Worm (Caenorhabditis elegans) whole organism, L4 larva: ENCODE results near the gene T12A2.3.
A peak's percentile ranks its signal among the peaks of the same experiment; 100 is the strongest.

Experiments used
- D1046.2 ChIP-seq: fragments of 200-800 bp; sonication (Bioruptor generic); IDR thresholded peaks from 2 replicates; pipeline ENCODE4 v1.3.6; 2022; ENCODE audit warnings: missing genetic modification characterization, missing compliant biosample characterization
- F26F4.8 ChIP-seq: fragments of 200-800 bp; sonication (Bioruptor generic); conservative IDR thresholded peaks from 2 replicates; pipeline ENCODE4 v1.3.6; 2022; ENCODE audit warnings: missing genetic modification characterization, missing compliant biosample characterization
- F49E8.2 ChIP-seq: sonication (generic microtip); optimal IDR thresholded peaks from 2 replicates; lab custom pipeline; 2016; ENCODE audit warnings: missing compliant biosample characterization, mild to moderate bottlenecking, missing genetic modification characterization, borderline replicate concordance
- T20F7.1 ChIP-seq: fragments of 200-800 bp; sonication (Bioruptor generic); optimal IDR thresholded peaks from 2 replicates; lab custom pipeline; 2018; ENCODE audit warnings: mild to moderate bottlenecking, missing genetic modification characterization, missing compliant biosample characterization
- Y5F2A.4 ChIP-seq: fragments of 200-800 bp; sonication (Bioruptor generic); optimal IDR thresholded peaks from 2 replicates; lab custom pipeline; 2018; ENCODE audit warnings: mild to moderate bottlenecking, missing genetic modification characterization, missing compliant biosample characterization
- ZK337.2 ChIP-seq: fragments of 200-800 bp; sonication (Bioruptor generic); IDR thresholded peaks from 2 replicates; pipeline ENCODE4 v1.3.6; 2022; ENCODE audit warnings: missing genetic modification reagents, missing genetic modification characterization, missing compliant biosample characterization
- aha-1 ChIP-seq: fragments of 150-350 bp; peaks from one replicate; lab custom pipeline; 2014; ENCODE audit warnings: missing biosample characterization, missing genetic modification characterization
- ama-1 ChIP-seq: fragments of 150-350 bp; optimal IDR thresholded peaks from 2 replicates; lab custom pipeline; 2014; ENCODE audit warnings: inconsistent platforms, mixed read lengths
- arid-1 ChIP-seq: fragments of 200-800 bp; sonication (Bioruptor generic); conservative IDR thresholded peaks from 2 replicates; pipeline ENCODE4 v1.3.6; 2022; ENCODE audit warnings: missing genetic modification reagents, missing genetic modification characterization, missing compliant biosample characterization
- attf-4 ChIP-seq: sonication (generic microtip); optimal IDR thresholded peaks from 3 replicates; lab custom pipeline; 2017; ENCODE audit warnings: missing biosample characterization, missing genetic modification characterization
- ceh-28 ChIP-seq: fragments of 150-350 bp; optimal IDR thresholded peaks from 2 replicates; lab custom pipeline; 2014; ENCODE audit warnings: missing biosample characterization, missing genetic modification reagents, missing genetic modification characterization
- ceh-62 ChIP-seq: sonication (generic microtip); optimal IDR thresholded peaks from 2 replicates; lab custom pipeline; 2017; ENCODE audit warnings: missing biosample characterization, missing genetic modification characterization
- ceh-82 ChIP-seq: sonication (generic microtip); optimal IDR thresholded peaks from 2 replicates; lab custom pipeline; 2017; ENCODE audit warnings: missing biosample characterization, missing genetic modification characterization
- ces-1 ChIP-seq: fragments of 150-350 bp; sonication (generic microtip); optimal IDR thresholded peaks from 4 replicates; lab custom pipeline; 2014; ENCODE audit warnings: missing biosample characterization, missing genetic modification reagents, missing genetic modification characterization
- ctbp-1 ChIP-seq: fragments of 200-800 bp; sonication (Bioruptor generic); IDR thresholded peaks from 2 replicates; pipeline ENCODE4 v1.3.6; 2022; ENCODE audit warnings: missing genetic modification reagents, missing genetic modification characterization, missing compliant biosample characterization
- dmd-6 ChIP-seq: fragments of 200-800 bp; sonication (Bioruptor generic); IDR thresholded peaks from 2 replicates; pipeline ENCODE4 v1.3.6; 2022; ENCODE audit warnings: missing genetic modification reagents, missing genetic modification characterization, missing compliant biosample characterization
- dmd-9 ChIP-seq: fragments of 200-800 bp; sonication (Bioruptor generic); IDR thresholded peaks from 2 replicates; pipeline ENCODE4 v1.3.6; 2022; ENCODE audit warnings: missing genetic modification reagents, missing genetic modification characterization, missing compliant biosample characterization
- dpl-1 ChIP-seq: fragments of 150-350 bp; optimal IDR thresholded peaks from 2 replicates; lab custom pipeline; 2014; ENCODE audit warnings: missing biosample characterization, missing genetic modification reagents, missing genetic modification characterization
- duxl-1 ChIP-seq: sonication (generic microtip); optimal IDR thresholded peaks from 2 replicates; lab custom pipeline; 2016; ENCODE audit warnings: mild to moderate bottlenecking, missing genetic modification characterization, moderate library complexity, missing compliant biosample characterization; ENCODE audit not compliant: poor library complexity
- egl-27 ChIP-seq: sonication (generic microtip); optimal IDR thresholded peaks from 3 replicates; lab custom pipeline; 2017; ENCODE audit warnings: missing biosample characterization, missing genetic modification reagents, missing genetic modification characterization
- fkh-10 ChIP-seq: fragments of 150-350 bp; optimal IDR thresholded peaks from 2 replicates; lab custom pipeline; 2014; ENCODE audit warnings: missing biosample characterization, missing genetic modification reagents, missing genetic modification characterization
- gei-8 ChIP-seq: fragments of 200-800 bp; sonication (Bioruptor generic); optimal IDR thresholded peaks from 2 replicates; lab custom pipeline; 2018; ENCODE audit warnings: mild to moderate bottlenecking, missing genetic modification characterization, missing compliant biosample characterization
- hlh-11 ChIP-seq: fragments of 200-800 bp; sonication (Bioruptor generic); optimal IDR thresholded peaks from 2 replicates; lab custom pipeline; 2018; ENCODE audit warnings: mild to moderate bottlenecking, missing genetic modification characterization, missing compliant biosample characterization
- hlh-30 ChIP-seq: sonication (generic microtip); optimal IDR thresholded peaks from 2 replicates; lab custom pipeline; 2017; ENCODE audit warnings: antibody characterized with exemption, mild to moderate bottlenecking, missing genetic modification characterization, missing compliant biosample characterization; ENCODE audit not compliant: insufficient read depth
- hmg-1.1 ChIP-seq: fragments of 200-800 bp; sonication (Bioruptor generic); IDR thresholded peaks from 2 replicates; pipeline ENCODE4 v1.3.6; 2022; ENCODE audit warnings: missing genetic modification reagents, missing genetic modification characterization, missing compliant biosample characterization
- lim-7 ChIP-seq: fragments of 200-800 bp; sonication (Bioruptor generic); IDR thresholded peaks from 2 replicates; pipeline ENCODE4 v1.3.6; 2022; ENCODE audit warnings: missing genetic modification characterization, missing compliant biosample characterization
- lin-1 ChIP-seq: fragments of 200-800 bp; sonication (Bioruptor generic); IDR thresholded peaks from 2 replicates; pipeline ENCODE4 v1.3.6; 2022; ENCODE audit warnings: missing genetic modification reagents, missing genetic modification characterization, missing compliant biosample characterization
- lin-15B ChIP-seq: fragments of 150-350 bp; sonication (generic microtip); optimal IDR thresholded peaks from 3 replicates; lab custom pipeline; 2014; ENCODE audit warnings: missing biosample characterization, missing genetic modification characterization
- lin-39 ChIP-seq: fragments of 150-350 bp; optimal IDR thresholded peaks from 2 replicates; lab custom pipeline; 2014; ENCODE audit warnings: missing biosample characterization, missing genetic modification reagents, missing genetic modification characterization
- lir-3 ChIP-seq: sonication (generic microtip); optimal IDR thresholded peaks from 2 replicates; lab custom pipeline; 2016; ENCODE audit warnings: mild to moderate bottlenecking, missing genetic modification characterization, missing compliant biosample characterization
- madf-9 ChIP-seq: fragments of 200-800 bp; sonication (Bioruptor generic); conservative IDR thresholded peaks from 2 replicates; pipeline ENCODE4 v1.3.6; 2022; ENCODE audit warnings: missing genetic modification reagents, missing genetic modification characterization, missing compliant biosample characterization
- mdt-29 ChIP-seq: fragments of 200-800 bp; sonication (Bioruptor generic); IDR thresholded peaks from 2 replicates; pipeline ENCODE4 v1.3.6; 2022; ENCODE audit warnings: missing genetic modification reagents, missing genetic modification characterization, missing compliant biosample characterization
- mes-2 ChIP-seq: sonication (generic microtip); optimal IDR thresholded peaks from 2 replicates; lab custom pipeline; 2016; ENCODE audit warnings: missing genotype, mild to moderate bottlenecking, missing genetic modification characterization, missing compliant biosample characterization; ENCODE audit not compliant: poor library complexity, severe bottlenecking
- mxl-2 ChIP-seq: fragments of 200-800 bp; sonication (Bioruptor generic); conservative IDR thresholded peaks from 2 replicates; pipeline ENCODE4 v1.3.6; 2022; ENCODE audit warnings: missing genetic modification reagents, missing genetic modification characterization, missing compliant biosample characterization
- nhr-102 ChIP-seq: sonication (generic microtip); optimal IDR thresholded peaks from 2 replicates; lab custom pipeline; 2016; ENCODE audit warnings: mild to moderate bottlenecking, missing genetic modification characterization, moderate library complexity, missing compliant biosample characterization
- nhr-11 ChIP-seq: fragments of 150-350 bp; optimal IDR thresholded peaks from 2 replicates; lab custom pipeline; 2014; ENCODE audit warnings: missing biosample characterization, missing genetic modification characterization
- nhr-111 ChIP-seq: fragments of 200-800 bp; sonication (Bioruptor generic); optimal IDR thresholded peaks from 2 replicates; lab custom pipeline; 2018; ENCODE audit warnings: mild to moderate bottlenecking, missing genetic modification characterization, missing compliant biosample characterization
- nhr-42 ChIP-seq: fragments of 200-800 bp; sonication (Bioruptor generic); IDR thresholded peaks from 2 replicates; pipeline ENCODE4 v1.3.6; 2022; ENCODE audit warnings: missing genetic modification characterization, missing compliant biosample characterization
- pha-4 ChIP-seq, 2 experiments: fragments of 150-350 bp in 1 of 2; fragments of 200-800 bp in 1 of 2; sonication (Bioruptor generic) in 1 of 2; IDR thresholded peaks in 1 of 2; optimal IDR thresholded peaks in 1 of 2; 2 replicates each; pipeline versions ENCODE4 v1.3.6 to Lab custom; 2014 to 2022; ENCODE audit warnings: missing genetic modification characterization in 2 of 2, missing genetic modification reagents in 2 of 2, missing biosample characterization in 1 of 2, missing compliant biosample characterization in 1 of 2
- php-3 ChIP-seq: fragments of 200-800 bp; sonication (Bioruptor generic); IDR thresholded peaks from 2 replicates; pipeline ENCODE4 v1.3.6; 2022; ENCODE audit warnings: missing genetic modification reagents, missing genetic modification characterization, missing compliant biosample characterization
- set-16 ChIP-seq: fragments of 200-800 bp; sonication (Bioruptor generic); IDR thresholded peaks from 2 replicates; pipeline ENCODE4 v1.3.6; 2022; ENCODE audit warnings: missing genetic modification reagents, missing genetic modification characterization, missing compliant biosample characterization
- spr-1 ChIP-seq: sonication (generic microtip); optimal IDR thresholded peaks from 2 replicates; lab custom pipeline; 2016; ENCODE audit warnings: mild to moderate bottlenecking, missing genetic modification characterization, missing compliant biosample characterization
- tag-97 ChIP-seq: fragments of 200-800 bp; sonication (Bioruptor generic); IDR thresholded peaks from 2 replicates; pipeline ENCODE4 v1.3.6; 2022; ENCODE audit warnings: missing genetic modification characterization, missing compliant biosample characterization
- tra-1 ChIP-seq: fragments of 200-800 bp; sonication (Bioruptor generic); IDR thresholded peaks from 2 replicates; pipeline ENCODE4 v1.3.6; 2022; ENCODE audit warnings: missing genetic modification reagents, missing genetic modification characterization, missing compliant biosample characterization
- unc-130 ChIP-seq: sonication (generic microtip); optimal IDR thresholded peaks from 2 replicates; lab custom pipeline; 2016; ENCODE audit warnings: missing genetic modification reagents, missing genetic modification characterization, missing compliant biosample characterization
- unc-62 ChIP-seq, 3 experiments: fragments of 150-350 bp in 1 of 3; sonication (generic microtip); optimal IDR thresholded peaks in 2 of 3; peaks in 1 of 3; 1 replicate in 1 of 3; 2 replicates in 2 of 3; lab custom pipeline; 2014 to 2017; ENCODE audit warnings: missing biosample characterization in 3 of 3, missing genetic modification characterization in 3 of 3, missing genetic modification reagents in 3 of 3, missing genotype in 1 of 3
- vab-7 ChIP-seq: fragments of 200-800 bp; sonication (Bioruptor generic); IDR thresholded peaks from 2 replicates; pipeline ENCODE4 v1.3.6; 2022; ENCODE audit warnings: missing genetic modification reagents, missing genetic modification characterization, missing compliant biosample characterization
- zfp-3 ChIP-seq: fragments of 200-800 bp; sonication (Bioruptor generic); conservative IDR thresholded peaks from 2 replicates; pipeline ENCODE4 v1.3.6; 2022; ENCODE audit warnings: missing genetic modification reagents, missing genetic modification characterization, missing compliant biosample characterization
- zip-11 ChIP-seq: fragments of 200-800 bp; sonication (Bioruptor generic); IDR thresholded peaks from 2 replicates; pipeline ENCODE4 v1.3.6; 2022; ENCODE audit warnings: missing genetic modification characterization, missing compliant biosample characterization
- zip-2 ChIP-seq: fragments of 150-350 bp; optimal IDR thresholded peaks from 2 replicates; lab custom pipeline; 2014; ENCODE audit warnings: missing biosample characterization, missing genetic modification characterization

The T12A2.3 gene

ce11 chrIII:6278301-6278827 lies 37.7 kb downstream of the T12A2.3 start, which contains the start of gene C18F10.7:
TSS of gene C18F10.7 (minus strand) at chrIII:6278351.
- TF ChIP-seq tra-1 (GFP tag; lab: Robert Waterston, UW) (no peak), lim-7 (no peak), nhr-111 (GFP tag; lab: Kevin White, UChicago) (no peak), ama-1 (lab: Kevin White, UChicago) (no peak), ceh-62 (tag; lab: Kevin White, UChicago) (no peak), attf-4 (no peak), aha-1 (tag; lab: Kevin White, UChicago) (peak; percentile 94), unc-62 (GFP tag; optimal IDR thresholded peaks at IDR 0.05 in 1 of 2; lab: Kevin White, UChicago) (peak in 1 of 2 experiments; percentile 70), unc-62 (tag; optimal IDR thresholded peaks at IDR 0.05; lab: Kevin White, UChicago) (no peak), ces-1 (GFP tag; lab: Kevin White, UChicago) (no peak), ceh-82 (tag; lab: Kevin White, UChicago) (no peak), dpl-1 (GFP tag; lab: Kevin White, UChicago) (peak; percentile 42), zfp-3 (GFP tag; lab: Robert Waterston, UW) (no peak), nhr-42 (GFP tag; lab: Robert Waterston, UW) (no peak), fkh-10 (GFP tag; lab: Kevin White, UChicago) (peak; percentile 9), F49E8.2 (peak; percentile 8), gei-8 (GFP tag; lab: Kevin White, UChicago) (no peak), ZK337.2 (GFP tag; lab: Robert Waterston, UW) (no peak), dmd-9 (GFP tag; lab: Robert Waterston, UW) (no peak), zip-11 (no peak), set-16 (GFP tag; lab: Robert Waterston, UW) (no peak), mxl-2 (GFP tag; lab: Robert Waterston, UW) (no peak), nhr-11 (tag; lab: Kevin White, UChicago) (no peak), dmd-6 (GFP tag; lab: Robert Waterston, UW) (peak; percentile 18; the same call in 1 of the 2 replicates), unc-130 (GFP tag; lab: Kevin White, UChicago) (peak; percentile 61), hlh-30 (tag; lab: Kevin White, UChicago) (peak; percentile 95), arid-1 (GFP tag; lab: Robert Waterston, UW) (peak; percentile 53; the same call in 1 of the 2 replicates), madf-9 (GFP tag; lab: Robert Waterston, UW) (no peak), vab-7 (GFP tag; lab: Robert Waterston, UW) (no peak), hmg-1.1 (GFP tag; lab: Robert Waterston, UW) (peak; percentile 69), lin-15B (tag; lab: Kevin White, UChicago) (no peak), T20F7.1 (GFP tag; lab: Kevin White, UChicago) (no peak), tag-97 (no peak), ctbp-1 (GFP tag; lab: Robert Waterston, UW) (no peak), mes-2 (tag; lab: Kevin White, UChicago) (peak; percentile 49), pha-4 (GFP tag; IDR thresholded peaks at IDR 0.05; lab: Robert Waterston, UW) (no peak), pha-4 (tag; optimal IDR thresholded peaks at IDR 0.05; lab: Kevin White, UChicago) (peak; percentile 60), ceh-28 (tag; lab: Kevin White, UChicago) (no peak), lin-1 (GFP tag; lab: Robert Waterston, UW) (no peak), duxl-1 (tag; lab: Kevin White, UChicago) (no peak), lir-3 (no peak), egl-27 (no peak), lin-39 (tag; lab: Kevin White, UChicago) (no peak), zip-2 (tag; lab: Kevin White, UChicago) (no peak), D1046.2 (GFP tag; lab: Robert Waterston, UW) (no peak), spr-1 (peak; percentile 13), Y5F2A.4 (GFP tag; lab: Kevin White, UChicago) (no peak), F26F4.8 (GFP tag; lab: Robert Waterston, UW) (no peak), hlh-11 (tag; lab: Kevin White, UChicago) (peak; percentile 69), nhr-102 (tag; lab: Kevin White, UChicago) (peak; percentile 1), php-3 (GFP tag; lab: Robert Waterston, UW) (0 out of 2 replicates have a peak, but pooled peaks have one; percentile 31), mdt-29 (no peak)
